Fruit fly (Drosophila melanogaster): ENCODE results near the gene Cyp313a4.

DNA sequence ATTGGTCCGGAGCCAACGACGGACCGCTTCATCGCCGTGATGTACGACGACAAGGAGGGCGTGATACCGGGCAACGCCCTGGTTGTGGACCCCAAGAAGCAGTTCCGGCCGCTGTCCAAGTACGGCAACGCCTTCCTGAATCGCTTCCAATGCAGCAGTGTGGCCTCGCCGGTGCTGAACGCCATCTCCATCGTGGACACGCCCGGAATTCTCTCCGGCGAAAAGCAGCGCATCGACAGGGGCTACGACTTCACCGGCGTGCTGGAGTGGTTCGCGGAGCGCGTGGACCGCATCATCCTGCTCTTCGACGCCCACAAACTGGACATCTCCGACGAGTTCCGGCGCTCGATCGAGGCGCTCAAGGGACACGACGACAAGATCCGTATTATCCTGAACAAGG lies 17.2 kb upstream of the Cyp313a4 start:
- TF ChIP-seq EcR (GFP tag; optimal IDR thresholded peaks at IDR 0.05) (no peak), CG10348 (GFP tag; IDR thresholded peaks at IDR 0.05) (no peak)
